Worm (Caenorhabditis elegans) whole organism, L4 larva: ENCODE results near the gene bli-6.

Source experiments
- ZK546.5 ChIP-seq, 2 experiments: sonication (generic microtip); optimal IDR thresholded peaks; 2 replicates each; lab custom pipeline; 2017; ENCODE audit warnings: missing biosample characterization in 2 of 2, missing genetic modification characterization in 2 of 2
- egl-43 ChIP-seq: fragments of 200-800 bp; sonication (Bioruptor generic); IDR thresholded peaks from 2 replicates; pipeline ENCODE4 v1.3.6; 2022; ENCODE audit warnings: missing genetic modification reagents, missing genetic modification characterization, missing compliant biosample characterization
- pqm-1 ChIP-seq: sonication (generic microtip); optimal IDR thresholded peaks from 2 replicates; lab custom pipeline; 2017; ENCODE audit warnings: missing biosample characterization, missing genetic modification characterization
- rbr-2 ChIP-seq: sonication (generic microtip); optimal IDR thresholded peaks from 2 replicates; lab custom pipeline; 2016; ENCODE audit warnings: missing genotype, missing genetic modification characterization, missing compliant biosample characterization

DNA sequence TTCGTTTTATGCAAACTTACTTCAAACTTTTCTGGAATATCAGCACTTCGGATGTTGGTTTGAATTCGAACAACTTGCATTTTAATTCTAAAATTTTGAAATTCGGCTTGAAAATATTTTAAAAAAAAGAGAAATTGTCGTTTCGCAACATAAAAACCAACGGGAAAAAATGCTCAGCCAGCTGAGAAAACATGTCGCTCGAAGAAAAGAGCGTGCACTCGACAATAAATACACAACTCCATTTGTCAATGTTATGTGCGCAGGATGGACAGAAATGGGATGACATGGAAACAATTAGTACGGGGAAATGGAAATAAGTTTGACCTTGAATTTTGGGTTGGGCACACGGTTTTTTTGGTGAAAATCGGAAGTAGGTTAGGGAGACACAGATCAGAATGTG is 41.0 kb upstream of the bli-6 start, which contains the start of gene mif-4:
- TF ChIP-seq ZK546.5 (tag; optimal IDR thresholded peaks at IDR 0.05; lab: Kevin White, UChicago) (no peak), pqm-1 (tag; lab: Kevin White, UChicago) (no peak), rbr-2 (tag; lab: Kevin White, UChicago) (no peak), egl-43 (GFP tag; lab: Robert Waterston, UW) (no peak)
